Worm (Caenorhabditis elegans) whole organism, L4/young adult: Measurements from ENCODE around the gene bath-36.

ENCODE experiments used
- dao-5 ChIP-seq: sonication (generic microtip); optimal IDR thresholded peaks from 2 replicates; lab custom pipeline; 2016; ENCODE audit warnings: missing genotype, missing genetic modification characterization, moderate library complexity, missing compliant biosample characterization
- him-1 ChIP-seq: sonication (generic microtip); optimal IDR thresholded peaks from 2 replicates; lab custom pipeline; 2016; ENCODE audit warnings: missing genotype, missing genetic modification reagents, missing genetic modification characterization, missing compliant biosample characterization

DNA sequence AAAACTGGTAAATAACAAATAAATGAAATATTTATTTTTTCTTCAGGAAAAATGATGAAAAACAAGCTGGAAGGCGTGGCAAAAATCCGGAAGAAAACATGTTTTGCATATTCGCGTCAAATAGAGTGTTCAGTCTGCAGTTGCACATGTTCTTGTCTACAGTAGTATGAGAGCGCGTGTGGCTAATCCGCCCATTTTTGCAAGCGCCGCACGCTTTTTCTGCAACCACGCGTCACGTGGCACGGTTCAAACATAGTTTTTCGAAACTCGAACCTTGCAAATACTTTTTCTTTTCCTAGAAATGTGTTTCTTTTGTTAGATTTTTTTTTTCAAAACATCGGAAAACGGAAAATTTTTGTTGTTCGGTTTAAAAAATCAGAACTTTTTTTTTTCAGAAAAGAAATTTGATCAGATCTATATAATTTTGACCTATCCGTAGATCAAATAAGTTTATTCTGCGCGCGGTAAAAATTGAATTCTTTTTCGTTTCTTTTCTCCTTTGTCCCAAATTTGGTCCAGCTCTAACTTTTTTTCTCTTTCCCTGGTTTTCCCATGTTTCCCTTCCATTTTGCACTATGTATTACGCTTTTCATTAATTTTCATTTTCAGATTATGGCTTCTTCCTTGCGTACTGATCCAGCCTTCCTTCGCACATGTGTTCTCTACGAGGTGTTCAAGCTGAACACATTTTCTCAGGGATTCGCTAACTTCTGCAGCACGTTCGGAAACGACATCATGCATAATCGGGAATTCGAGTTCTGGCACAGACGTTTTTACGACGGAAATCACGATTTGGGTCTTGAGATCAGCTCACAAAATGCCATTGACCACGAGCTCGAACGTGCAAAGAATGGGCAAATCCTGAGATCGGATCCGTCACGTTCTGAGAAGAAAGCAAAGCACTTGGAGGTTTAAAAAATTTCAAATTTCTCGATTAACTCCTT, 3.3 kb upstream of the bath-36 start, which contains the start of gene Y75B12B.1:
- no peak for TF ChIP-seq him-1 (tag; lab: Kevin White, UChicago)
- TF ChIP-seq dao-5 = no peak
